Worm (Caenorhabditis elegans): ENCODE results near the gene phf-10.
"Not testable (repeated sequence)": the region's sequence is repeated elsewhere in the genome, so short reads cannot be mapped to it uniquely, and the experiment has no call there.

Gene phf-10

DNA sequence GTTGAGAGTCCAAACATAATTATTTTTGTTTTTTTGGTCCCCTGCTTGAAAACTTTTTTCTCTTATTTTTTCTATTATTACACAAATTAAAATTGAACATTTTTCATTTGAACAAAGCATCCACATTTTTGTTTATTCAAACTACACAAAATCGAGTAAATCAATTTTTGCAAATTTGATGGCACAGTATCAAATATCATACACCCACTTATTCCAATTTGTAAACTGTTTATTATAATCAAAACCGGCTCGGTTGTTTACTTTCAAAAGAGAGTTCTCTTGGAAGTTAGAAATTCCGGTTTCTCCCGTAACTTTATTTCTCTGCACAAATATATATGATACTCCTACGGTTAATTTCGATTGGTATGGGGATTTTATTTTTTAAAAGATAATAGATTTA is 43.4 kb downstream of the phf-10 start, which contains the start of gene lgc-26:
Gene lgc-26, plus strand, starts transcription at position 301 of the 400 bp plus-strand sequence.
- TF ChIP-seq tbx-7 (tag; optimal IDR thresholded peaks at IDR 0.05), result no peak
- no peak for TF ChIP-seq dmd-4 (tag; optimal IDR thresholded peaks at IDR 0.05; ENCODE audit: borderline replicate concordance)

DNA sequence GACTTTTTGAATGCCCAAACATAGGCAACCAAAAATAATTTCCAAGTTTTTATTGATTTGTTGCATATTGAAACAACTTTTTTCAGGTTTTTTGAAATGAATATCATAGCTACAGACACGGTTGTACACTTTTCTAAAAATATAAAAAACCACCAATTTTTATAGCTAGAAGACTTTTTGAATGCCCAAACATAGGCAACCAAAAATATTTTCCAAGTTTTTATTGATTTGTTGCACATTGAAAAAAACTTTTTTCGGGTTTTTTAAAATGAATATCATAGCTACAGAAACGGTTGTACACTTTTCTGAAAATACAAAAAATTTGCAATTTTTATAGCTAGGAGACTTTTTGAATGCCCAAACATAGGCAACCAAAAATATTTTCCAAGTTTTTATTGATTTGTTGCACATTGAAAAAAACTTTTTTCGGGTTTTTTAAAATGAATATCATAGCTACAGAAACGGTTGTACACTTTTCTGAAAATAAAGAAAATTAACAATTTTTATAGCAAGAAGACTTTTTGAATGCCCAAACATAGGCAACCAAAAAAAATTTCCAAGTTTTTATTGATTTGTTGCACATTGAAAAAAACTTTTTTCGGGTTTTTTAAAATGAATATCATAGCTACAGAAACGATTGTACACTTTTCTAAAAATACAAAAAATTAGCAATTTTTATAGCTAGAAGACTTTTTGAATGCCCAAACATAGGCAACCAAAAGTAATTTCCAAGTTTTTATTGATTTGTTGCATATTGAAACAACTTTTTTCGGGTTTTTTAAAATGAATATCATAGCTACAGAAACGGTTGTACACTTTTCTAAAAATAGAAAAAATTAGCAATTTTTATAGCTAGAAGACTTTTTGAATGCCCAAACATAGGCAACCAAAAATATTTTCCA is 46.1 kb downstream of the phf-10 start:
- peak; percentile 90 for TF ChIP-seq ceh-24 (tag; optimal IDR thresholded peaks at IDR 0.05)
- peak; percentile 72 for TF ChIP-seq unc-86 (tag; optimal IDR thresholded peaks at IDR 0.05)
- TF ChIP-seq K02D7.2 (tag; optimal IDR thresholded peaks at IDR 0.05), result peak; percentile 97
- not testable (repeated sequence) for TF ChIP-seq unc-3 (GFP tag; conservative IDR thresholded peaks at IDR 0.05)
- peak; percentile 93 for TF ChIP-seq unc-3 (tag; optimal IDR thresholded peaks at IDR 0.05)
- TF ChIP-seq elt-2 (tag; optimal IDR thresholded peaks at IDR 0.05), result peak; percentile 31
- peak; percentile 77 for TF ChIP-seq ztf-16 (tag; optimal IDR thresholded peaks at IDR 0.05)
- TF ChIP-seq hlh-15 (tag; optimal IDR thresholded peaks at IDR 0.05), result peak; percentile 75
- TF ChIP-seq ttx-3 (tag; optimal IDR thresholded peaks at IDR 0.05), result peak; percentile 67
- TF ChIP-seq nhr-11 (tag; optimal IDR thresholded peaks at IDR 0.05), result peak; percentile 59
- peak; percentile 69 for TF ChIP-seq zip-5 (tag; optimal IDR thresholded peaks at IDR 0.05)
- TF ChIP-seq ceh-48 (tag; optimal IDR thresholded peaks at IDR 0.05), result peak; percentile 92
- peak; percentile 69 for TF ChIP-seq pat-9 (tag; optimal IDR thresholded peaks at IDR 0.05)
- TF ChIP-seq gmeb-2 (tag; optimal IDR thresholded peaks at IDR 0.05), result peak; percentile 85
- peak; percentile 93 for TF ChIP-seq npax-4 (tag; optimal IDR thresholded peaks at IDR 0.05)

DNA sequence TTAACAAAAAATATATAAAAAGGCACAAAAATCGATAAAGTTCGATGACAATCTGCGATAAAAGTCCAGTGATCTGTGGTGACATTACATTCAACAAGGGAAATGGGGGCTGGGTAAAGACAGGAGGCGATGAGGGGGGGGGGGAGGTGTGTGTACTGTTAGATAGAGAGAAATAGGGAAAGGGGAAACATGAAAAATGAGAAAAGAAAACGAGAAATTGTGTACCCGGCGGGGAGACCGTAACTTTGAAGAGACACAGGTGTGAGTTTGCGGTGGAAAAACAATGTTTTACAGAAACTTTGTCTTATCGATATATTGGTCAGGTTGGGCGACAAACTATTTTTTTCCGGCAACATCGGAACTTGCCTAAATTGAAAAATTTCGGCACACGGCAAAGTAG is 51.0 kb downstream of the phf-10 start:
- no peak for TF ChIP-seq syd-9 (tag; optimal IDR thresholded peaks at IDR 0.05)
- no peak for TF ChIP-seq fax-1 (tag; optimal IDR thresholded peaks at IDR 0.05)
- TF ChIP-seq lim-6 (tag; optimal IDR thresholded peaks at IDR 0.05), result no peak
- TF ChIP-seq ref-2 (tag; optimal IDR thresholded peaks at IDR 0.05), result no peak
- TF ChIP-seq odd-2 (tag; optimal IDR thresholded peaks at IDR 0.05), result no peak
- no peak for TF ChIP-seq ceh-6 (GFP tag; optimal IDR thresholded peaks at IDR 0.05)
- no peak for TF ChIP-seq pax-1 (tag; optimal IDR thresholded peaks at IDR 0.05)
- no peak for TF ChIP-seq hlh-15 (tag; optimal IDR thresholded peaks at IDR 0.05)
- TF ChIP-seq ttx-3 (tag; optimal IDR thresholded peaks at IDR 0.05), result no peak
- TF ChIP-seq nhr-232 (tag; optimal IDR thresholded peaks at IDR 0.05), result no peak
- no peak for TF ChIP-seq pqm-1 (tag; optimal IDR thresholded peaks at IDR 0.05)
- TF ChIP-seq C08G9.2 (tag; optimal IDR thresholded peaks at IDR 0.05), result no peak
- no peak for TF ChIP-seq pros-1 (tag; optimal IDR thresholded peaks at IDR 0.05)
- TF ChIP-seq pha-2 (tag; optimal IDR thresholded peaks at IDR 0.05), result no peak

DNA sequence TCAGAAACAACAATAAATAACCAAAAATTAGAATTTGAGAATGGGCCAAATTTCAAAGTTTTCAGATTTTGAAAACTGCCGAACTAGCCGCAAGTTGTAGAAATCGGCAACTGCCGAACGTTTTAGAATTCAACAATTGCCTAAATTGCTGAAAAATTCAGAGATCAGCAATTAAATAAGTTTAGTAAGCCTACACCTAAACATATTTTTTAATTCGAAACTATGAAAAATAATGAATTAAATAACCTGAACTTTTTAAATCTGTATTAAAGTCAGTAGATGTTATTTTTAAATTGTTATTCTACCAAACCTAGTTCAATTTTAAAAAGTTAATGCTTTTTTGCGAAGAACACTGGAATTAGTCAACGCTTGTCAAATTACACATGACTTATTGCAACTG is 52.6 kb downstream of the phf-10 start, which contains the start of gene nhr-204:
Gene nhr-204, minus strand, starts transcription at position 101 of the 400 bp plus-strand sequence.
- TF ChIP-seq sox-4 (tag; optimal IDR thresholded peaks at IDR 0.05) (no peak), hlh-15 (tag; optimal IDR thresholded peaks at IDR 0.05) (no peak), fax-1 (tag; optimal IDR thresholded peaks at IDR 0.05) (no peak), ceh-19 (GFP tag; optimal IDR thresholded peaks at IDR 0.05) (no peak), C08G9.2 (tag; optimal IDR thresholded peaks at IDR 0.05) (no peak), F13H6.1 (tag; optimal IDR thresholded peaks at IDR 0.05) (no peak), rnt-1 (tag; optimal IDR thresholded peaks at IDR 0.05) (no peak), elt-2 (tag; optimal IDR thresholded peaks at IDR 0.05) (no peak), ceh-14 (tag; optimal IDR thresholded peaks at IDR 0.05) (no peak), ceh-48 (tag; optimal IDR thresholded peaks at IDR 0.05) (no peak), sox-2 (GFP tag; IDR thresholded peaks at IDR 0.05) (no peak), ceh-34 (tag; optimal IDR thresholded peaks at IDR 0.05) (no peak), ama-1 (optimal IDR thresholded peaks at IDR 0.05) (no peak), fkh-6 (tag; optimal IDR thresholded peaks at IDR 0.05) (no peak), ceh-6 (GFP tag; optimal IDR thresholded peaks at IDR 0.05) (no peak), odd-2 (tag; optimal IDR thresholded peaks at IDR 0.05) (no peak), hlh-8 (tag; optimal IDR thresholded peaks at IDR 0.05) (no peak), npax-4 (tag; optimal IDR thresholded peaks at IDR 0.05) (no peak), dmd-4 (tag; optimal IDR thresholded peaks at IDR 0.05; ENCODE audit: borderline replicate concordance) (no peak), K02D7.2 (tag; optimal IDR thresholded peaks at IDR 0.05) (no peak)

Data from whole organism, late embryonic.